Worm (Caenorhabditis elegans): Measurements from ENCODE around the gene cpg-2.

DNA sequence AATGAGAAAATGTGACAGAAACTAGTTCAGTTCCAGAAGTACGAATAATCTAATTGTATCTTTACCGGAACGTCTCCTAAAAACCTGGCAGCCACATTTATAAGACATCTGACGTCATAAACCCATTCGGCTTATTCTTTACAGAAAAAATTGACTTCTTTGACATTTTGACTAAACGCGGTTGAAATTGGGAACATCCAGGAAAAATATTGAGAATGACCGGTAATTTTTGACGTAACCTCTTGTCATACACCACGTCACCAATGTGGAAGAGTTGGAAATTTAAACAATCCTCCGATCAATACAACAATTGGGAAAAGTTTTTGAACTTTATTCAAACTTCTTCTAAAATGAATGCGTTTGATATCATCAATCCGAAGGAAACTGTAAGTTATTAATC is 12.7 kb downstream of the cpg-2 start, which contains the start of gene ZK418.2:
- TF ChIP-seq ces-1 (GFP tag; optimal IDR thresholded peaks at IDR 0.05): no peak
- TF ChIP-seq grh-1 (GFP tag; IDR thresholded peaks at IDR 0.05): no peak
- TF ChIP-seq ceh-63 (GFP tag; optimal IDR thresholded peaks at IDR 0.05): no peak
- no peak for TF ChIP-seq lsy-2 (tag; optimal IDR thresholded peaks at IDR 0.05)
- no peak for TF ChIP-seq ceh-82 (tag; optimal IDR thresholded peaks at IDR 0.05)
- TF ChIP-seq C04F5.9 (tag; optimal IDR thresholded peaks at IDR 0.05): no peak
- no peak for TF ChIP-seq dpl-1 (GFP tag; optimal IDR thresholded peaks at IDR 0.05)
- TF ChIP-seq unc-62 (GFP tag; optimal IDR thresholded peaks at IDR 0.05): no peak
- no peak for TF ChIP-seq nhr-11 (tag; optimal IDR thresholded peaks at IDR 0.05)

Measured in whole organism, L1 larva.